Fruit fly (Drosophila melanogaster): ENCODE measurements around the gene CG46457.

DNA sequence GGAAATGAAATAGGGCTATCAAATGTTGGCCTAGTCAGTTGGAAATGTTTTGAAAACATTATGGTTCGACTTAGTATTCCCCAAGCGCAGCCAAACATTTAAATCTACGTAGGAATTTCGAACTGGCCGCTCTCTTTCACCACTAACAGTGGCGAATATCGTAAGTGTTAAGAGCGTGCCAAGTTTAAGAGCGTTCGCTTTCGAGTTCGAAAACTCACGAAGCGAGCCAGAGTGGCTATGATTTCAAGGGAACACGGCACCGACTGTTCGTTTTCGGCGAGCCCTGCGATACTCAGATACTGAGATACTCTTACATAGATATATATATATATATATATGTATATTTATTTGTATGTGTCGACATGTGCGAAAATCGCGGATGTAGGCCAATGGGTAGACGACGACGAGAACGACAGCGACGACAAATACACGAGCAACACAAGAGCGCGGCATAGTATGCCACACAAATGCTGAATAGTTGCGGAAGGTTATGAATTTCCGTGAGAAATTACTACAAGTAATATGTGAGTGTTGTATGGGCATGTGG is 9.6 kb upstream of the CG46457 start:
- TF ChIP-seq CG8478 (optimal IDR thresholded peaks at IDR 0.05) (no peak), CTCF (optimal IDR thresholded peaks at IDR 0.05) (no peak)

All from S2 (cell line).